Worm (Caenorhabditis elegans) whole organism, mixed stage, embryonic: ENCODE measurements around the gene R10E8.8.

Source experiments
- bed-3 ChIP-seq: fragments of 200-800 bp; sonication (Bioruptor generic); optimal IDR thresholded peaks from 3 replicates; lab custom pipeline; 2018; ENCODE audit warnings: mild to moderate bottlenecking, missing genetic modification characterization, moderate library complexity, missing compliant biosample characterization
- ham-2 ChIP-seq: fragments of 200-800 bp; sonication (Bioruptor generic); optimal IDR thresholded peaks from 2 replicates; lab custom pipeline; 2018; ENCODE audit warnings: mild to moderate bottlenecking, missing genetic modification characterization, missing compliant biosample characterization
- lsy-2 ChIP-seq: fragments of 150-350 bp; optimal IDR thresholded peaks from 2 replicates; lab custom pipeline; 2014; ENCODE audit warnings: missing biosample characterization, missing genetic modification characterization
- nhr-12 ChIP-seq: fragments of 150-350 bp; optimal IDR thresholded peaks from 2 replicates; lab custom pipeline; 2014; ENCODE audit warnings: missing biosample characterization, missing genetic modification characterization
- pha-4 ChIP-seq: fragments of 150-350 bp; optimal IDR thresholded peaks from 2 replicates; lab custom pipeline; 2018; ENCODE audit warnings: missing biosample characterization, missing genetic modification reagents, missing genetic modification characterization
- snpc-4 ChIP-seq: fragments of 150-350 bp; optimal IDR thresholded peaks from 2 replicates; lab custom pipeline; 2014; ENCODE audit warnings: missing biosample characterization, missing genetic modification characterization
- unc-62 ChIP-seq: fragments of 150-350 bp; optimal IDR thresholded peaks from 2 replicates; lab custom pipeline; 2014; ENCODE audit warnings: missing biosample characterization, missing genetic modification reagents, missing genetic modification characterization

ce11 chrV:18246077-18246476 is 4.6 kb upstream of the R10E8.8 start:
- no peak for TF ChIP-seq snpc-4
- no peak for TF ChIP-seq pha-4 (tag; lab: Kevin White, UChicago)
- no peak for TF ChIP-seq ham-2 (GFP tag; lab: Kevin White, UChicago)
- TF ChIP-seq lsy-2, result no peak
- TF ChIP-seq bed-3 (GFP tag; lab: Kevin White, UChicago), result no peak
- no peak for TF ChIP-seq nhr-12
- no peak for TF ChIP-seq unc-62 (GFP tag; lab: Kevin White, UChicago)
